Worm (Caenorhabditis elegans) whole organism, L2 larva: Measurements from ENCODE around the gene fat-2.

Experiments used
- C34F6.9 ChIP-seq: fragments of 150-350 bp; optimal IDR thresholded peaks from 2 replicates; lab custom pipeline; 2014; ENCODE audit warnings: missing biosample characterization, missing genetic modification characterization
- R02D3.7 ChIP-seq: fragments of 150-350 bp; optimal IDR thresholded peaks from 2 replicates; lab custom pipeline; 2014; ENCODE audit warnings: missing biosample characterization, missing genetic modification characterization
- ZK546.5 ChIP-seq: sonication (generic microtip); optimal IDR thresholded peaks from 2 replicates; lab custom pipeline; 2017; ENCODE audit warnings: missing biosample characterization, missing genetic modification characterization
- aly-2 ChIP-seq: fragments of 150-350 bp; optimal IDR thresholded peaks from 2 replicates; lab custom pipeline; 2014; ENCODE audit warnings: missing biosample characterization, missing genetic modification characterization
- ama-1 ChIP-seq: fragments of 150-350 bp; optimal IDR thresholded peaks from 2 replicates; lab custom pipeline; 2018; ENCODE audit warnings: inconsistent platforms
- ceh-16 ChIP-seq: fragments of 150-350 bp; optimal IDR thresholded peaks from 2 replicates; lab custom pipeline; 2014; ENCODE audit warnings: missing biosample characterization, missing genetic modification characterization
- dmd-4 ChIP-seq: sonication (generic microtip); optimal IDR thresholded peaks from 2 replicates; lab custom pipeline; 2017; ENCODE audit warnings: missing biosample characterization, missing genetic modification characterization
- elt-1 ChIP-seq: fragments of 150-350 bp; optimal IDR thresholded peaks from 2 replicates; lab custom pipeline; 2014; ENCODE audit warnings: missing biosample characterization, missing genetic modification characterization
- gmeb-1 ChIP-seq: fragments of 150-350 bp; optimal IDR thresholded peaks from 2 replicates; lab custom pipeline; 2014; ENCODE audit warnings: missing biosample characterization, missing genetic modification characterization
- lsy-2 ChIP-seq, 2 experiments: fragments of 150-350 bp in 1 of 2; sonication (generic microtip) in 1 of 2; optimal IDR thresholded peaks; 2 replicates each; lab custom pipeline; 2014 to 2017; ENCODE audit warnings: missing biosample characterization in 2 of 2, missing genetic modification characterization in 2 of 2
- mab-5 ChIP-seq: fragments of 150-350 bp; optimal IDR thresholded peaks from 2 replicates; lab custom pipeline; 2014; ENCODE audit warnings: missing biosample characterization, missing genetic modification characterization
- mbf-1 ChIP-seq: sonication (generic microtip); optimal IDR thresholded peaks from 2 replicates; lab custom pipeline; 2017; ENCODE audit warnings: missing biosample characterization, missing genetic modification characterization
- mdl-1 ChIP-seq, 2 experiments: fragments of 150-350 bp in 1 of 2; sonication (generic microtip) in 1 of 2; optimal IDR thresholded peaks; 2 replicates each; lab custom pipeline; 2017; ENCODE audit warnings: missing biosample characterization in 2 of 2, missing genetic modification characterization in 2 of 2
- nhr-129 ChIP-seq: fragments of 150-350 bp; optimal IDR thresholded peaks from 2 replicates; lab custom pipeline; 2014; ENCODE audit warnings: missing biosample characterization, missing genetic modification characterization
- nhr-23 ChIP-seq: fragments of 150-350 bp; optimal IDR thresholded peaks from 2 replicates; lab custom pipeline; 2014; ENCODE audit warnings: missing biosample characterization, missing genetic modification reagents, missing genetic modification characterization
- nhr-25 ChIP-seq: fragments of 150-350 bp; sonication (generic microtip); optimal IDR thresholded peaks from 3 replicates; lab custom pipeline; 2014; ENCODE audit warnings: missing biosample characterization, missing genetic modification characterization
- nhr-6 ChIP-seq: fragments of 150-350 bp; optimal IDR thresholded peaks from 2 replicates; lab custom pipeline; 2014; ENCODE audit warnings: missing biosample characterization, missing genetic modification characterization
- skn-1 ChIP-seq: sonication (generic microtip); optimal IDR thresholded peaks from 2 replicates; lab custom pipeline; 2017; ENCODE audit warnings: missing biosample characterization, missing genetic modification characterization
- snpc-4 ChIP-seq: fragments of 150-350 bp; optimal IDR thresholded peaks from 2 replicates; lab custom pipeline; 2014; ENCODE audit warnings: missing biosample characterization, missing genetic modification characterization
- unc-55 ChIP-seq: fragments of 150-350 bp; sonication (generic microtip); optimal IDR thresholded peaks from 3 replicates; lab custom pipeline; 2014; ENCODE audit warnings: missing biosample characterization, missing genetic modification reagents, missing genetic modification characterization
- zag-1 ChIP-seq: fragments of 150-350 bp; optimal IDR thresholded peaks from 2 replicates; lab custom pipeline; 2014; ENCODE audit warnings: missing biosample characterization, missing genetic modification characterization
- ztf-11 ChIP-seq: sonication (generic microtip); optimal IDR thresholded peaks from 2 replicates; lab custom pipeline; 2017; ENCODE audit warnings: missing biosample characterization, missing genetic modification characterization

Gene fat-2

DNA sequence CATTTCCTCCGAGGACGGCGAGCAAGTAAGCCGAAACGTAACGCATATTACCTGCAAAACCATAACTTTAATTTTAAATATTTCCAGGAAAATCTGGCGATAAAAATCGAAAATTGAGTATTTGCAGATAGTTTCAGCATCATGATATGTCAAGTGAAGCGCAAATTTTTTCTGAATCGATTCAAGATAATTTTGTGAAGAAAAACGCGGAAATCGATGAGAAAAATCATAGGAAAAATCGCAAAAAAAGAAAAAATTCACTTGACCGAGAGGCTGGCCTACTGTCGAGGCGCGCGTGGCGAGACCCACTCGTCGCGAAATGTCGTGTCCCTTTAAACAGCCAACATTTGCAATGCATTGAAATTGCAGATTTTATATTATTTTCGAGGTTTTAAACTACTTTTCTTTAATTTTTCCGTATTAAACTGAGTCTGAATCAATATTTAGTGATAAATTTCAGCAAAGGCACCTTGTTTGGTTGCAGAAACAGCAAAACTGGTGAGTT is 46.6 kb downstream of the fat-2 start, which contains the start of the genes rla-2, popl-7 and Y62E10A.24:
TSS of gene rla-2 (minus strand) at position 51 of the 505 bp plus-strand sequence.
TSS of gene popl-7 (plus strand) at position 455 of the 505 bp plus-strand sequence.
TSS of gene Y62E10A.24 (plus strand) at position 476 of the 505 bp plus-strand sequence.
- TF ChIP-seq lsy-2 (tag; optimal IDR thresholded peaks at IDR 0.05; lab: Kevin White, UChicago) = peak in 1 of 2 experiments; percentile 80
- TF ChIP-seq C34F6.9 (tag; lab: Kevin White, UChicago) = peak; percentile 40
- TF ChIP-seq nhr-25 (tag; lab: Kevin White, UChicago) = no peak
- peak; percentile 55 for TF ChIP-seq unc-55 (GFP tag; lab: Kevin White, UChicago)
- no peak for TF ChIP-seq nhr-23 (tag; lab: Kevin White, UChicago)
- peak; percentile 61 for TF ChIP-seq nhr-129
- TF ChIP-seq mab-5 (tag; lab: Kevin White, UChicago) = no peak
- TF ChIP-seq dmd-4 = no peak

DNA sequence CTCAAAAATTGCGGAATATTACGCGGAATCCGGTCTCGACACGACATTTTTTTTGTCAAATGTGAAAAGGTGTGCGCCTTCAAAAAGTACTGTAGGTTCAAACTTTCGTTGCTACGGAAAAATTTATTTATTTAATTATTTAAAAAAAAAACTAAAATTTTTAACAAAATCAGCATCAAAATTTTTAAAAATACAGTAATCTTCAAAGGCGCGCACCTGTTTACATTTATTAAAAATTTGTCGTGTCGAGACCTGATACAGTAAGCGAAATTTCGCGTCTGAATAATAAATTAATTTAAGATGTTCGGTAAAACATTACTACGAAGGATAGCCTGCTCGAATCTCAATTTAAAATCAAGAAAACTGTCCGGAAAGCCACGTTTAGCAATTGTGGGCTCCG is 48.0 kb downstream of the fat-2 start, which contains the start of gene Y62E10A.6:
TSS of gene Y62E10A.6 (plus strand) at position 301 of the 400 bp plus-strand sequence.
- TF ChIP-seq nhr-6 (tag; lab: Kevin White, UChicago) = no peak
- no peak for TF ChIP-seq lsy-2 (tag; optimal IDR thresholded peaks at IDR 0.05; lab: Kevin White, UChicago)
- TF ChIP-seq snpc-4 (tag; lab: Kevin White, UChicago) = no peak
- TF ChIP-seq mdl-1 (tag; optimal IDR thresholded peaks at IDR 0.05; lab: Kevin White, UChicago) = no peak
- TF ChIP-seq skn-1 = no peak
- TF ChIP-seq ama-1 (lab: Kevin White, UChicago) = no peak
- no peak for TF ChIP-seq unc-55 (GFP tag; lab: Kevin White, UChicago)
- no peak for TF ChIP-seq mbf-1 (tag; lab: Kevin White, UChicago)
- TF ChIP-seq elt-1 (tag; lab: Kevin White, UChicago) = no peak
- TF ChIP-seq nhr-23 (tag; lab: Kevin White, UChicago) = no peak
- no peak for TF ChIP-seq ceh-16 (tag; lab: Kevin White, UChicago)
- TF ChIP-seq mab-5 (tag; lab: Kevin White, UChicago) = no peak
- TF ChIP-seq ztf-11 (tag; lab: Kevin White, UChicago) = no peak

DNA sequence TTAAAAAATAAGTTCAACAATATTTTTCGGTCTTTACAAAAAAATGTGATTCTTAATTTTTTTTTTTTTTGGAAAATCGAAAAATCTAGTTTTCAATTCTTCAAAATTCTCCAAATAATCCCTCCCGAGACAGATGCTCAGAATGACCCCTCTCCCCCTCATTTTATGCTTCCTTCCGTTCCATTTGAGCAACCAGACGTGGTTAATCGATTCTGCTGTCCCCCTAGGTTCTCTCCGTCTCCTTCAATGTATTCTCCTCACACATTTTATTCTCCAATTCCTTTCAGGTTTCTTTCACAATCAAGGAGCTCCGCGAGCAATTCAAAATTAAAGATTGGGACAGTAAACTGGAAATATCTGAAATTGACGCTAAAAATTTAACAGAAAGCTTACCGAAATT is 51.2 kb downstream of the fat-2 start:
- TF ChIP-seq aly-2 (tag; lab: Kevin White, UChicago) (no peak), gmeb-1 (tag; lab: Kevin White, UChicago) (no peak), nhr-23 (tag; lab: Kevin White, UChicago) (no peak), zag-1 (tag; lab: Kevin White, UChicago) (no peak), ZK546.5 (tag; lab: Kevin White, UChicago) (no peak), unc-55 (GFP tag; lab: Kevin White, UChicago) (no peak), R02D3.7 (tag; lab: Kevin White, UChicago) (no peak)
